Fruit fly (Drosophila melanogaster) whole organism, adult: Measurements from ENCODE around the gene qtc.

ENCODE experiments used
- CG11617 ChIP-seq: fragments of 200-800 bp; sonication (Bioruptor generic); optimal IDR thresholded peaks from 2 replicates; lab custom pipeline; 2017; ENCODE audit warnings: mild to moderate bottlenecking, missing biosample characterization, missing genetic modification reagents, missing genetic modification characterization
- CG12768 ChIP-seq: fragments of 200-800 bp; sonication (Bioruptor generic); optimal IDR thresholded peaks from 2 replicates; lab custom pipeline; 2017; ENCODE audit warnings: missing biosample characterization, missing genetic modification characterization, mild to moderate bottlenecking, moderate library complexity, missing genetic modification reagents
- CG14711 ChIP-seq: fragments of 200-800 bp; sonication (Bioruptor generic); optimal IDR thresholded peaks from 2 replicates; lab custom pipeline; 2018; ENCODE audit warnings: missing biosample characterization, mild to moderate bottlenecking, missing genetic modification characterization, moderate library complexity
- CG1620 ChIP-seq: fragments of 200-800 bp; sonication (Bioruptor generic); optimal IDR thresholded peaks from 2 replicates; lab custom pipeline; 2016; ENCODE audit warnings: missing biosample characterization, missing genetic modification characterization
- CG33017 ChIP-seq: fragments of 200-800 bp; sonication (Bioruptor generic); optimal IDR thresholded peaks from 2 replicates; lab custom pipeline; 2018; ENCODE audit warnings: missing biosample characterization, mild to moderate bottlenecking, missing genetic modification characterization, moderate library complexity
- CG5204 ChIP-seq: fragments of 200-800 bp; sonication (Bioruptor generic); optimal IDR thresholded peaks from 2 replicates; lab custom pipeline; 2016; ENCODE audit warnings: missing biosample characterization, missing genetic modification characterization
- CG7045 ChIP-seq: fragments of 200-800 bp; sonication (Bioruptor generic); optimal IDR thresholded peaks from 2 replicates; lab custom pipeline; 2017; ENCODE audit warnings: missing biosample characterization, mild to moderate bottlenecking, missing genetic modification characterization
- CG7101 ChIP-seq: fragments of 200-800 bp; sonication (Bioruptor generic); optimal IDR thresholded peaks from 2 replicates; lab custom pipeline; 2018; ENCODE audit warnings: missing biosample characterization, mild to moderate bottlenecking, missing genetic modification characterization, moderate library complexity
- Clk ChIP-seq: fragments of 200-800 bp; sonication (Bioruptor generic); optimal IDR thresholded peaks from 2 replicates; lab custom pipeline; 2017; ENCODE audit warnings: missing biosample characterization, missing genetic modification characterization
- Crg-1 ChIP-seq: fragments of 200-800 bp; sonication (Bioruptor generic); optimal IDR thresholded peaks from 2 replicates; lab custom pipeline; 2016; ENCODE audit warnings: missing biosample characterization, missing genetic modification characterization
- Hr96 ChIP-seq: fragments of 200-800 bp; sonication (Bioruptor generic); optimal IDR thresholded peaks from 2 replicates; lab custom pipeline; 2016; ENCODE audit warnings: missing biosample characterization, missing genetic modification characterization
- Mnt ChIP-seq: fragments of 200-800 bp; sonication (Bioruptor generic); optimal IDR thresholded peaks from 2 replicates; lab custom pipeline; 2016; ENCODE audit warnings: missing biosample characterization, mild to moderate bottlenecking, missing genetic modification characterization
- bab1 ChIP-seq: fragments of 200-800 bp; sonication (Bioruptor generic); optimal IDR thresholded peaks from 3 replicates; lab custom pipeline; 2019; ENCODE audit warnings: missing biosample characterization, mild to moderate bottlenecking, missing genetic modification characterization, moderate library complexity
- cic ChIP-seq: fragments of 200-800 bp; sonication (Bioruptor generic); optimal IDR thresholded peaks from 2 replicates; lab custom pipeline; 2017; ENCODE audit warnings: missing biosample characterization, mild to moderate bottlenecking, missing genetic modification characterization, moderate library complexity
- cnc ChIP-seq, 2 experiments: fragments of >200 bp; optimal IDR thresholded peaks; 2 replicates each; lab custom pipeline; 2017
- kay ChIP-seq: fragments of 200-800 bp; sonication (Bioruptor generic); peaks from one replicate; lab custom pipeline; 2016; ENCODE audit warnings: missing biosample characterization, missing genetic modification characterization, borderline replicate concordance
- ovo ChIP-seq: fragments of 200-800 bp; sonication (Bioruptor generic); optimal IDR thresholded peaks from 2 replicates; lab custom pipeline; 2016; ENCODE audit warnings: missing biosample characterization, missing genetic modification characterization
- pad ChIP-seq: fragments of 200-800 bp; sonication (Bioruptor generic); optimal IDR thresholded peaks from 3 replicates; lab custom pipeline; 2017; ENCODE audit warnings: missing biosample characterization, missing genetic modification characterization, mild to moderate bottlenecking, moderate library complexity, missing genetic modification reagents
- tj ChIP-seq: fragments of 200-800 bp; sonication (Bioruptor generic); optimal IDR thresholded peaks from 3 replicates; lab custom pipeline; 2017; ENCODE audit warnings: missing biosample characterization, mild to moderate bottlenecking, missing genetic modification characterization, moderate library complexity
- toe ChIP-seq: fragments of 200-800 bp; sonication (Bioruptor generic); optimal IDR thresholded peaks from 2 replicates; lab custom pipeline; 2016; ENCODE audit warnings: missing biosample characterization, missing genetic modification characterization

qtc gene

dm6 chr2L:5043043-5043442 lies 17.6 kb upstream of the qtc start, which contains the start of the genes CG33995, CG44000 and CG44001:
Gene CG33995 (plus strand): TSS chr2L:5043270.
Gene CG44000 (plus strand): TSS chr2L:5043270.
Gene CG44001 (plus strand): TSS chr2L:5043270.
- TF ChIP-seq Crg-1 (GFP tag; lab: Kevin White, UChicago) (peak; percentile 63), tj (GFP tag; lab: Kevin White, UChicago) (peak; percentile 94), CG7045 (GFP tag; lab: Kevin White, UChicago) (no peak), CG7101 (tag; lab: Kevin White, UChicago) (peak; percentile 70), ovo (GFP tag; lab: Kevin White, UChicago) (no peak), pad (GFP tag; lab: Kevin White, UChicago) (peak; percentile 57), toe (peak; percentile 62), CG12768 (GFP tag; lab: Kevin White, UChicago) (no peak), CG14711 (tag; lab: Kevin White, UChicago) (peak; percentile 48), Mnt (GFP tag; lab: Kevin White, UChicago) (peak; percentile 75), kay (GFP tag; lab: Kevin White, UChicago) (no peak), CG33017 (no peak), Clk (GFP tag; lab: Kevin White, UChicago) (peak; percentile 53), CG11617 (GFP tag; lab: Kevin White, UChicago) (peak; percentile 22), CG5204 (GFP tag; lab: Kevin White, UChicago) (no peak), cic (GFP tag; lab: Kevin White, UChicago) (peak; percentile 20), cnc (optimal IDR thresholded peaks at IDR 0.05; lab: Kevin White, UChicago) (no peak), Hr96 (GFP tag; lab: Kevin White, UChicago) (peak; percentile 69), bab1 (peak; percentile 69), CG1620 (GFP tag; lab: Kevin White, UChicago) (peak; percentile 81)

DNA sequence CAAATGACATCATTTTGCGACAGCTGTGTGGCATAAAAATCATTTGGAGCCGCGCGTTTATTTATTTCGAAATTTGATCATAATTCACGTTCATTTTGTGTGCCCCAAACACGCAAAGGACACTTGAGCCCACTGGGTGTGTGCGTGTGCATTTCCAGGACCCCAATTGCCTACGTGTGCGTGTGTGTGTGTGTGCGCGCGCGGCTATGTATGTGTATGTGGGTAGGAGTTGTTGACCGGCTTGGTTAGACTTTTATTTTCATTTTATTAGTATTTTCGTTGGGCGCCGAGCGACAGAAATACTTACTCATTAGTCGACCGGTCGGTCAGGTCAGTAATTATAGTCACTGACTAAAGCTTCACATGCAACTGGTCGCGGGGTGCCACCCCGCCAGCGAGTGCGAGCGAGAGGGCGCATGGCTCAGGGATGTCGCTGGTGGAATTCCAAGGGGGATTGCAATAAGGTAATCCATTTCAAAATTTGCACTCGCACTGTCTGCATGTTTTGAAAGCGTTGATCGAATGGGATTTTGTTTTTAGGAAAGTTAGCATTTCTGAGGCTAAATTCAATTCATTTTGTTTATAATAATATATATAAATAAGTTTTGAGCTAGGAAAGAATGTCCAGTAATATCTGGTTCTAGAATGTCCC lies 17.0 kb upstream of the qtc start:
- TF ChIP-seq tj (GFP tag; lab: Kevin White, UChicago): no peak
- TF ChIP-seq cic (GFP tag; lab: Kevin White, UChicago): no peak
- TF ChIP-seq CG33017: no peak
- no peak for TF ChIP-seq toe
- no peak for TF ChIP-seq cnc (optimal IDR thresholded peaks at IDR 0.05; lab: Kevin White, UChicago)
- TF ChIP-seq CG12768 (GFP tag; lab: Kevin White, UChicago): peak; percentile 40
- peak; percentile 59 for TF ChIP-seq CG7045 (GFP tag; lab: Kevin White, UChicago)
- TF ChIP-seq ovo (GFP tag; lab: Kevin White, UChicago): no peak
- peak; percentile 12 for TF ChIP-seq Mnt (GFP tag; lab: Kevin White, UChicago)
- TF ChIP-seq Clk (GFP tag; lab: Kevin White, UChicago): no peak
- no peak for TF ChIP-seq bab1
- no peak for TF ChIP-seq Hr96 (GFP tag; lab: Kevin White, UChicago)
- TF ChIP-seq CG1620 (GFP tag; lab: Kevin White, UChicago): no peak
- TF ChIP-seq Crg-1 (GFP tag; lab: Kevin White, UChicago): no peak
- no peak for TF ChIP-seq pad (GFP tag; lab: Kevin White, UChicago)
- TF ChIP-seq CG14711 (tag; lab: Kevin White, UChicago): peak; percentile 22
- TF ChIP-seq kay (GFP tag; lab: Kevin White, UChicago): no peak
- peak; percentile 30 for TF ChIP-seq CG5204 (GFP tag; lab: Kevin White, UChicago)
- TF ChIP-seq CG7101 (tag; lab: Kevin White, UChicago): peak; percentile 6
- TF ChIP-seq CG11617 (GFP tag; lab: Kevin White, UChicago): no peak

DNA sequence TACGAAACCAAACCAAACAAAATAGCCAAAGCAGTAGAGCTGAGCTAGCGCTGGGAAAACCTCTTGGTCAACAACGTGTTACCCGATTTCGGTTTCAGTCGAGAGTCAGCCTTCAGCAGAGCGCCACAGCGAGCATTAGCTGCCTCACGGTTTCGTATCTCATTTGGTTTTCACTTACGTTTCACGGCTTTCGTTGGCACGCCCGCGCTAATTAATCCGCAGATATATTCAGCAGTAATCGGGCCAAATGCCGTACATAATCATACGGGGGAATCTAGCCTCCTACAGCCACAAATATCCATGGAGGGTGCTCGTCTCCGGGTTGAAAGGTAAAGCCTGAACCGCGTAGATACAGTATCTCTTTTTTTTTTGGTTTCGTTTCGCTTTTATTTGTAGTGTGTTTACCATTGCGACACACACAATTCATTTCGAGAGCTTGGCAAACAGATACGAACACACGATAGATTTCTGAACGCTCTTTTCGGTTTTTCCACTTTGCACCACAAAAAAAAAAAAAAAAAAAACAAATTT lies 16.2 kb upstream of the qtc start, which contains the start of gene CG31650:
CG31650 (minus strand) TSS at position 352 of the 531 bp plus-strand sequence.
- TF ChIP-seq Mnt (GFP tag; lab: Kevin White, UChicago): no peak
- no peak for TF ChIP-seq CG7101 (tag; lab: Kevin White, UChicago)
- no peak for TF ChIP-seq Clk (GFP tag; lab: Kevin White, UChicago)
- TF ChIP-seq cnc (optimal IDR thresholded peaks at IDR 0.05; lab: Kevin White, UChicago): no peak
- no peak for TF ChIP-seq CG14711 (tag; lab: Kevin White, UChicago)
- TF ChIP-seq ovo (GFP tag; lab: Kevin White, UChicago): no peak
- TF ChIP-seq CG33017: no peak
- no peak for TF ChIP-seq CG12768 (GFP tag; lab: Kevin White, UChicago)
- no peak for TF ChIP-seq Crg-1 (GFP tag; lab: Kevin White, UChicago)
- no peak for TF ChIP-seq pad (GFP tag; lab: Kevin White, UChicago)
- no peak for TF ChIP-seq CG1620 (GFP tag; lab: Kevin White, UChicago)
- TF ChIP-seq tj (GFP tag; lab: Kevin White, UChicago): no peak
- TF ChIP-seq toe: no peak
- no peak for TF ChIP-seq CG7045 (GFP tag; lab: Kevin White, UChicago)
- no peak for TF ChIP-seq CG11617 (GFP tag; lab: Kevin White, UChicago)
- no peak for TF ChIP-seq Hr96 (GFP tag; lab: Kevin White, UChicago)

DNA sequence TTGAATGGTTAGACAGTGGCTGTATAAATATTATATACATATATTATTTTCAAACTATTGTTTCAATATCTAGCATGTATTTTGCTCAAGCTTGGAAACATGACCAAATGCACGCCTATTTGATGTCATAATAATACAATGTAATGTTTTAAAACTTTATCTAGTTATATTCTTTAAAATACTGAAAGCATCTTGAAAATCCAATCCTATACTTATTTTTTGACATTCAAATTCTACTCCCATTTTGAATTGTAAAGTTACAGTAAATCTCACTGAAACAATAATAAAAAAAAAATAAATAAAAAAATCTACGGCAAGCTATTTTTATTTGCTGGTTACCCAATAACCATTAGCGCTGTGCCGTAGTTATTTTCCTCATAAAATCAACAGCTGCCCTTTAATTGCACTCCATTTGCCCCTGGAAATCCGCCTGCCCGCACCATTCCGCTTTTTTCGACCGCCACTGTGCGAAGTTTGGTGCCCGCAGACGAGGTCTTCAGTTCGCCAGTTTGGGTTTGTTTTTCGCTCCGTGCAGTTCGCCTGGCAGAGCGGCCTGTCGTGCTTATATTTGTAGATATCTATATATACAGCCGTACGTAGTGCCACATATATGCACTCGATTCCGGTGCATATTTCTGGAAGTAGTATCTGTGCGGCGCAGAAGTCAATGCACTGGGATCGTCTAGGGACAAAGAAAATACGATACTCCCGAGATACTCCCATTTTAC lies 15.6 kb upstream of the qtc start:
- TF ChIP-seq kay (GFP tag; lab: Kevin White, UChicago): peak; percentile 66
- peak; percentile 48 for TF ChIP-seq CG7101 (tag; lab: Kevin White, UChicago)
- TF ChIP-seq CG14711 (tag; lab: Kevin White, UChicago): no peak
- TF ChIP-seq Crg-1 (GFP tag; lab: Kevin White, UChicago): peak; percentile 34
- peak; percentile 33 for TF ChIP-seq Mnt (GFP tag; lab: Kevin White, UChicago)
- TF ChIP-seq toe: no peak
- TF ChIP-seq cnc (optimal IDR thresholded peaks at IDR 0.05; lab: Kevin White, UChicago): no peak
- TF ChIP-seq CG33017: peak; percentile 57
- peak; percentile 4 for TF ChIP-seq CG1620 (GFP tag; lab: Kevin White, UChicago)
- peak; percentile 15 for TF ChIP-seq CG5204 (GFP tag; lab: Kevin White, UChicago)
- TF ChIP-seq CG12768 (GFP tag; lab: Kevin White, UChicago): peak; percentile 10
- peak; percentile 26 for TF ChIP-seq tj (GFP tag; lab: Kevin White, UChicago)
- peak; percentile 13 for TF ChIP-seq cic (GFP tag; lab: Kevin White, UChicago)
- no peak for TF ChIP-seq CG7045 (GFP tag; lab: Kevin White, UChicago)
- TF ChIP-seq Hr96 (GFP tag; lab: Kevin White, UChicago): no peak
- TF ChIP-seq pad (GFP tag; lab: Kevin White, UChicago): peak; percentile 18
- no peak for TF ChIP-seq Clk (GFP tag; lab: Kevin White, UChicago)
- no peak for TF ChIP-seq bab1
- TF ChIP-seq ovo (GFP tag; lab: Kevin White, UChicago): peak; percentile 58
- peak; percentile 57 for TF ChIP-seq CG11617 (GFP tag; lab: Kevin White, UChicago)
